Worm (Caenorhabditis elegans): ENCODE results near the gene srd-51.

The srd-51 gene

ce11 chrX:13518861-13519713 is 34.4 kb upstream of the srd-51 start, which contains the start of the genes cdk-4 and F18H3.1:
Gene cdk-4 (minus strand): TSS chrX:13518911.
Gene F18H3.1 (plus strand): TSS chrX:13519663.
- TF ChIP-seq lin-35 (GFP tag; optimal IDR thresholded peaks at IDR 0.05) (peak; percentile 23 to 33), skn-1 (tag; optimal IDR thresholded peaks at IDR 0.05) (peak; percentile 51), ces-1 (GFP tag; optimal IDR thresholded peaks at IDR 0.05) (no peak), ceh-63 (GFP tag; optimal IDR thresholded peaks at IDR 0.05) (no peak), unc-62 (GFP tag; optimal IDR thresholded peaks at IDR 0.05) (no peak), lir-3 (tag; optimal IDR thresholded peaks at IDR 0.05; ENCODE audit: poor library complexity) (no peak), hlh-17 (GFP tag; optimal IDR thresholded peaks at IDR 0.05; ENCODE audit: borderline replicate concordance) (no peak), alr-1 (tag; optimal IDR thresholded peaks at IDR 0.05; ENCODE audit: borderline replicate concordance) (no peak), C34B4.2 (tag; optimal IDR thresholded peaks at IDR 0.05) (no peak), tlp-1 (tag; optimal IDR thresholded peaks at IDR 0.05) (no peak), zip-4 (GFP tag; optimal IDR thresholded peaks at IDR 0.05) (no peak), ztf-4 (tag; optimal IDR thresholded peaks at IDR 0.05) (no peak), nhr-77 (tag; optimal IDR thresholded peaks at IDR 0.05) (peak; percentile 11), ama-1 (optimal IDR thresholded peaks at IDR 0.05) (no peak), C16A3.4 (tag; optimal IDR thresholded peaks at IDR 0.05) (peak; percentile 21), mab-9 (GFP tag; IDR thresholded peaks at IDR 0.05) (0 out of 2 replicates have a peak, but pooled peaks have one; percentile 11), C04F5.9 (tag; optimal IDR thresholded peaks at IDR 0.05) (no peak), lin-39 (tag; optimal IDR thresholded peaks at IDR 0.05) (no peak), aha-1 (tag; optimal IDR thresholded peaks at IDR 0.05) (no peak), swsn-7 (tag; optimal IDR thresholded peaks at IDR 0.05) (no peak), isw-1 (GFP tag; IDR thresholded peaks at IDR 0.05) (peak; percentile 2; the same call in 1 of the 2 replicates), sox-4 (tag; optimal IDR thresholded peaks at IDR 0.05) (no peak), nhr-47 (tag; optimal IDR thresholded peaks at IDR 0.05) (peak; percentile 30), mep-1 (tag; optimal IDR thresholded peaks at IDR 0.05) (peak; percentile 34), nhr-76 (tag; optimal IDR thresholded peaks at IDR 0.05) (no peak), pax-3 (tag; optimal IDR thresholded peaks at IDR 0.05) (no peak), grh-1 (GFP tag; IDR thresholded peaks at IDR 0.05) (peak; percentile 39; the same call in 1 of the 2 replicates), zag-1 (tag; optimal IDR thresholded peaks at IDR 0.05) (no peak), blmp-1 (tag; optimal IDR thresholded peaks at IDR 0.05) (peak; percentile 10), nhr-237 (tag; optimal IDR thresholded peaks at IDR 0.05) (no peak), rnt-1 (tag; optimal IDR thresholded peaks at IDR 0.05) (peak; percentile 30), Y116A8C.19 (tag; optimal IDR thresholded peaks at IDR 0.05; ENCODE audit: borderline replicate concordance) (no peak), nhr-11 (tag; optimal IDR thresholded peaks at IDR 0.05) (no peak), egl-27 (tag; optimal IDR thresholded peaks at IDR 0.05) (peak in 1 of 2 experiments; percentile 48), efl-3 (GFP tag; optimal IDR thresholded peaks at IDR 0.05) (no peak), unc-98 (GFP tag; IDR thresholded peaks at IDR 0.05) (no peak), fos-1 (tag; optimal IDR thresholded peaks at IDR 0.05) (no peak), nhr-84 (tag; optimal IDR thresholded peaks at IDR 0.05) (no peak), lin-13 (GFP tag; optimal IDR thresholded peaks at IDR 0.05) (peak; percentile 34), irx-1 (tag; optimal IDR thresholded peaks at IDR 0.05) (no peak), nhr-20 (tag; optimal IDR thresholded peaks at IDR 0.05) (peak; percentile 26), ceh-88 (GFP tag; IDR thresholded peaks at IDR 0.05) (no peak), nhr-28 (tag; optimal IDR thresholded peaks at IDR 0.05) (no peak), fkh-10 (GFP tag; optimal IDR thresholded peaks at IDR 0.05) (no peak), lin-14 (GFP tag; optimal IDR thresholded peaks at IDR 0.05) (peak; percentile 86), xbp-1 (tag; optimal IDR thresholded peaks at IDR 0.05) (peak; percentile 31), unc-130 (tag; optimal IDR thresholded peaks at IDR 0.05) (no peak), nhr-19 (GFP tag; conservative IDR thresholded peaks at IDR 0.05) (no peak), sptf-1 (tag; optimal IDR thresholded peaks at IDR 0.05) (no peak), lsy-2 (tag; optimal IDR thresholded peaks at IDR 0.05) (peak in 1 of 2 experiments; percentile 61), tbx-2 (tag; optimal IDR thresholded peaks at IDR 0.05) (peak; percentile 36), unc-86 (tag; optimal IDR thresholded peaks at IDR 0.05) (peak; percentile 5)
